Worm (Caenorhabditis elegans) whole organism, late embryonic: ENCODE data around the gene C01G6.3.

ENCODE experiments used
- K02D7.2 ChIP-seq: sonication (generic microtip); optimal IDR thresholded peaks from 2 replicates; lab custom pipeline; 2017; ENCODE audit warnings: mild to moderate bottlenecking, missing genetic modification characterization, missing compliant biosample characterization
- T23F11.4 ChIP-seq: fragments of 200-800 bp; sonication (Bioruptor generic); optimal IDR thresholded peaks from 2 replicates; lab custom pipeline; 2018; ENCODE audit warnings: mild to moderate bottlenecking, missing genetic modification characterization, missing compliant biosample characterization
- ama-1 ChIP-seq: fragments of 150-350 bp; optimal IDR thresholded peaks from 2 replicates; lab custom pipeline; 2014
- ceh-14 ChIP-seq: sonication (generic microtip); optimal IDR thresholded peaks from 2 replicates; lab custom pipeline; 2016; ENCODE audit warnings: missing genotype, missing genetic modification characterization, missing compliant biosample characterization
- ceh-18 ChIP-seq: sonication (generic microtip); optimal IDR thresholded peaks from 2 replicates; lab custom pipeline; 2016; ENCODE audit warnings: missing genetic modification characterization, missing compliant biosample characterization
- ceh-2 ChIP-seq: sonication (generic microtip); optimal IDR thresholded peaks from 2 replicates; lab custom pipeline; 2016; ENCODE audit warnings: missing genotype, missing genetic modification characterization, missing compliant biosample characterization
- ceh-31 ChIP-seq: sonication (generic microtip); optimal IDR thresholded peaks from 2 replicates; lab custom pipeline; 2016; ENCODE audit warnings: missing genetic modification characterization, missing compliant biosample characterization
- ceh-6 ChIP-seq: fragments of 200-800 bp; sonication (Bioruptor generic); optimal IDR thresholded peaks from 2 replicates; lab custom pipeline; 2018; ENCODE audit warnings: mild to moderate bottlenecking, missing genetic modification characterization, missing compliant biosample characterization
- ceh-9 ChIP-seq: sonication (generic microtip); optimal IDR thresholded peaks from 2 replicates; lab custom pipeline; 2016; ENCODE audit warnings: mild to moderate bottlenecking, missing genetic modification characterization, inconsistent platforms, missing compliant biosample characterization
- dmd-4 ChIP-seq: sonication (generic microtip); optimal IDR thresholded peaks from 2 replicates; lab custom pipeline; 2016; ENCODE audit warnings: borderline replicate concordance, missing genetic modification characterization, missing compliant biosample characterization
- dve-1 ChIP-seq: sonication (generic microtip); optimal IDR thresholded peaks from 2 replicates; lab custom pipeline; 2017; ENCODE audit warnings: antibody characterized with exemption, mild to moderate bottlenecking, missing genetic modification characterization, missing compliant biosample characterization
- elt-2 ChIP-seq: sonication (generic microtip); optimal IDR thresholded peaks from 2 replicates; lab custom pipeline; 2016; ENCODE audit warnings: missing genetic modification reagents, missing genetic modification characterization, missing compliant biosample characterization
- elt-4 ChIP-seq: sonication (generic microtip); optimal IDR thresholded peaks from 2 replicates; lab custom pipeline; 2016; ENCODE audit warnings: missing genetic modification characterization, missing compliant biosample characterization
- ets-4 ChIP-seq: sonication (generic microtip); optimal IDR thresholded peaks from 2 replicates; lab custom pipeline; 2016; ENCODE audit warnings: missing genetic modification characterization, missing compliant biosample characterization
- eyg-1 ChIP-seq: sonication (generic microtip); optimal IDR thresholded peaks from 2 replicates; lab custom pipeline; 2016; ENCODE audit warnings: missing genotype, missing genetic modification characterization, missing compliant biosample characterization
- fax-1 ChIP-seq: sonication (generic microtip); optimal IDR thresholded peaks from 2 replicates; lab custom pipeline; 2016; ENCODE audit warnings: missing genotype, missing genetic modification characterization, missing compliant biosample characterization
- fkh-10 ChIP-seq: fragments of 150-350 bp; optimal IDR thresholded peaks from 2 replicates; lab custom pipeline; 2014; ENCODE audit warnings: missing biosample characterization, missing genetic modification reagents, missing genetic modification characterization
- gmeb-2 ChIP-seq: sonication (generic microtip); optimal IDR thresholded peaks from 2 replicates; lab custom pipeline; 2016; ENCODE audit warnings: missing genetic modification characterization, inconsistent platforms, missing compliant biosample characterization
- hlh-13 ChIP-seq: fragments of 200-800 bp; sonication (Bioruptor generic); optimal IDR thresholded peaks from 2 replicates; lab custom pipeline; 2018; ENCODE audit warnings: mild to moderate bottlenecking, missing genetic modification characterization, missing compliant biosample characterization
- hlh-15 ChIP-seq: sonication (generic microtip); optimal IDR thresholded peaks from 2 replicates; lab custom pipeline; 2016; ENCODE audit warnings: missing genetic modification characterization, missing compliant biosample characterization
- hlh-30 ChIP-seq: sonication (generic microtip); optimal IDR thresholded peaks from 2 replicates; lab custom pipeline; 2017; ENCODE audit warnings: antibody characterized with exemption, missing genetic modification characterization, missing compliant biosample characterization; ENCODE audit not compliant: insufficient read depth
- lim-6 ChIP-seq: sonication (generic microtip); optimal IDR thresholded peaks from 2 replicates; lab custom pipeline; 2016; ENCODE audit warnings: missing genetic modification characterization, missing compliant biosample characterization
- madf-2 ChIP-seq: sonication (generic microtip); optimal IDR thresholded peaks from 2 replicates; lab custom pipeline; 2017; ENCODE audit warnings: missing genetic modification characterization, missing compliant biosample characterization
- mec-3 ChIP-seq: sonication (generic microtip); optimal IDR thresholded peaks from 2 replicates; lab custom pipeline; 2016; ENCODE audit warnings: borderline replicate concordance, missing genetic modification characterization, missing compliant biosample characterization
- nfya-1 ChIP-seq: sonication (generic microtip); optimal IDR thresholded peaks from 2 replicates; lab custom pipeline; 2017; ENCODE audit warnings: missing genetic modification characterization, mild to moderate bottlenecking, missing compliant biosample characterization, antibody characterized with exemption, moderate library complexity
- odd-2 ChIP-seq: sonication (generic microtip); optimal IDR thresholded peaks from 2 replicates; lab custom pipeline; 2017; ENCODE audit warnings: antibody characterized with exemption, mild to moderate bottlenecking, missing genetic modification characterization, missing compliant biosample characterization
- pag-3 ChIP-seq: sonication (generic microtip); optimal IDR thresholded peaks from 2 replicates; lab custom pipeline; 2016; ENCODE audit warnings: missing compliant biosample characterization, missing genetic modification characterization, borderline replicate concordance
- pat-9 ChIP-seq: fragments of 200-800 bp; sonication (Bioruptor generic); optimal IDR thresholded peaks from 2 replicates; lab custom pipeline; 2018; ENCODE audit warnings: mild to moderate bottlenecking, missing genetic modification characterization, moderate library complexity, missing compliant biosample characterization
- pha-2 ChIP-seq: sonication (generic microtip); optimal IDR thresholded peaks from 2 replicates; lab custom pipeline; 2017; ENCODE audit warnings: mild to moderate bottlenecking, missing genetic modification characterization, missing compliant biosample characterization
- pha-4 ChIP-seq: fragments of 150-350 bp; optimal IDR thresholded peaks from 2 replicates; lab custom pipeline; 2018; ENCODE audit warnings: missing biosample characterization, missing genetic modification reagents, missing genetic modification characterization
- rnt-1 ChIP-seq: sonication (generic microtip); optimal IDR thresholded peaks from 2 replicates; lab custom pipeline; 2016; ENCODE audit warnings: missing genetic modification characterization, missing compliant biosample characterization
- sdc-2 ChIP-seq: sonication (generic microtip); optimal IDR thresholded peaks from 2 replicates; lab custom pipeline; 2016; ENCODE audit warnings: missing genotype, missing genetic modification characterization, missing compliant biosample characterization
- tbx-2 ChIP-seq: sonication (generic microtip); optimal IDR thresholded peaks from 2 replicates; lab custom pipeline; 2016; ENCODE audit warnings: missing genetic modification characterization, missing compliant biosample characterization
- tbx-7 ChIP-seq: sonication (generic microtip); optimal IDR thresholded peaks from 2 replicates; lab custom pipeline; 2016; ENCODE audit warnings: missing genotype, missing genetic modification characterization, missing compliant biosample characterization
- ttx-3 ChIP-seq: sonication (generic microtip); optimal IDR thresholded peaks from 2 replicates; lab custom pipeline; 2016; ENCODE audit warnings: missing genetic modification reagents, missing genetic modification characterization, missing compliant biosample characterization
- unc-42 ChIP-seq: sonication (generic microtip); optimal IDR thresholded peaks from 2 replicates; lab custom pipeline; 2016; ENCODE audit warnings: missing genotype, missing genetic modification characterization, missing compliant biosample characterization

The C01G6.3 gene

DNA sequence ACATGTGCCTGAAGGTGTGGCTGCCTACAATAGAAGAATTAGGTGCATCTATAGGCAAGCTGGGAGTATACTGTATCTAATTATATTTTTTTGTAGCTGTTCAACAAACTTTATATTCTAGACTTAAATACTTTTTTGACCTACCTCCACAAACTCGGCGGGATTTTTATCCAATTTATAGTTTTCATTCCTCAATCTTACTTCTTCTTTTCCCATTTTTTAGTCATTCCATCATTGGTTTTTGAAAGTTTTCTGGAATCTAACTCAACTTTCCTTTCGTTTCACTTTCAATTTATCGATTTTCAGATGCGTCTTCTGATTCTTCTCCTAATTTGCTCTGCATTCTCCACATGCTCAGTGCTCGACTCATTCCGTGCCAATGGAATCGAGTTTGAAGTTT is at the start of gene C01G6.3:
Gene C01G6.3, plus strand, starts transcription at position 301 of the 400 bp plus-strand sequence.
- TF ChIP-seq T23F11.4 (GFP tag; lab: Kevin White, UChicago) (no peak), ceh-6 (GFP tag; lab: Kevin White, UChicago) (no peak), pha-4 (tag; lab: Kevin White, UChicago) (no peak), pag-3 (tag; lab: Kevin White, UChicago) (no peak), sdc-2 (tag; lab: Kevin White, UChicago) (no peak), nfya-1 (no peak), mec-3 (tag; lab: Kevin White, UChicago) (no peak), rnt-1 (no peak), lim-6 (tag; lab: Kevin White, UChicago) (no peak), K02D7.2 (no peak), pha-2 (no peak), odd-2 (tag; lab: Kevin White, UChicago) (no peak), fkh-10 (GFP tag; lab: Kevin White, UChicago) (no peak), fax-1 (tag; lab: Kevin White, UChicago) (no peak)

DNA sequence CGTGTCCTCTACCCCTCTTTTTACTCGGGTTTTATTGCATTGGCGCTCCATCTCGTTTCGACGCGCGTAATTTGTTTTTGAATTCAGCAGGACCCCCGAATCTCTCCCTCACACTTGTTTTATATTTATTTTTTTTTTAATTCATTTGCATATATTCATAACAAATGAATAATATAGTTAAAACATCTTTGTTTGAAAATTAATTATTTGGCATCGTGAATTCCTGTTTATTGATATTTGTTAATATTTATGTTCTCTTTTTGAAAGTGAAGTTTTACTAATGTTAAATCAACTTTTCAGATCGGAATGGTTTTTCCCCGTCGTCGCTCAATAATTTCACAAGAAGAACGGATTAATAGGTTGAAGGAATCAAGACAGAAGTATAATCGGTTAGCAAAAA is 46.7 kb upstream of the C01G6.3 start, which contains the start of gene ZK1067.3:
Gene ZK1067.3, plus strand, starts transcription at position 301 of the 400 bp plus-strand sequence.
- no peak for TF ChIP-seq gmeb-2 (tag; lab: Kevin White, UChicago)
- TF ChIP-seq dve-1 (tag; lab: Kevin White, UChicago) = no peak
- no peak for TF ChIP-seq odd-2 (tag; lab: Kevin White, UChicago)
- no peak for TF ChIP-seq eyg-1
- no peak for TF ChIP-seq hlh-15 (tag; lab: Kevin White, UChicago)
- no peak for TF ChIP-seq ets-4 (tag; lab: Kevin White, UChicago)
- TF ChIP-seq elt-4 (tag; lab: Kevin White, UChicago) = no peak
- TF ChIP-seq dmd-4 = no peak
- TF ChIP-seq ceh-14 (tag; lab: Kevin White, UChicago) = no peak
- no peak for TF ChIP-seq K02D7.2
- TF ChIP-seq madf-2 (tag; lab: Kevin White, UChicago) = no peak
- no peak for TF ChIP-seq ama-1 (lab: Kevin White, UChicago)
- TF ChIP-seq T23F11.4 (GFP tag; lab: Kevin White, UChicago) = no peak
- no peak for TF ChIP-seq tbx-7
- TF ChIP-seq tbx-2 = no peak
- TF ChIP-seq, all 69 proteins: peak for 0

DNA sequence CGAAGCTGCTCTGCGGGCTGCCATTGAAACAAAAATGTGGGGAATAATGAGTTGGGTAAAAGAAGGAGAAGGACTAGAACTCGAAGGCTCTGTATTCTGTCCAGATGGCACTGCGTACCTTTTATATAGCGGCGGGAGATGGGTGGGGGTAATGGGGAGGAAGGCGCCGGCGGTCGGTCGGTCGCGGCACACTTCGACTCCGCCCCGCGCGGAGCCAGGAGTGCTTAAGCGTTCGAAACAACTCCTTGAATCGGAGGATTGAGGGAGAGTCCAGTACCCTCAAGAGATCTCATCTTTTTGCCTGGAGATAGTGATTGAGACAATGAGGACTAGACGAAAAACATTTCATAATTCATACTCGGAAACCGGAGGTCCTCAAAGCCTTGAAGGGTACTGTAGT is 42.6 kb upstream of the C01G6.3 start, which contains the start of gene abu-14:
Gene abu-14, minus strand, starts transcription at position 81 of the 400 bp plus-strand sequence.
- no peak for TF ChIP-seq pat-9 (tag; lab: Kevin White, UChicago)
- TF ChIP-seq ttx-3 (tag; lab: Kevin White, UChicago) = no peak
- TF ChIP-seq eyg-1 = no peak
- TF ChIP-seq hlh-13 (GFP tag; lab: Kevin White, UChicago) = no peak
- no peak for TF ChIP-seq ceh-2 (tag; lab: Kevin White, UChicago)
- no peak for TF ChIP-seq dve-1 (tag; lab: Kevin White, UChicago)
- no peak for TF ChIP-seq unc-42 (tag; lab: Kevin White, UChicago)
- TF ChIP-seq ets-4 (tag; lab: Kevin White, UChicago) = no peak
- TF ChIP-seq fkh-10 (GFP tag; lab: Kevin White, UChicago) = no peak
- TF ChIP-seq hlh-15 (tag; lab: Kevin White, UChicago) = no peak
- no peak for TF ChIP-seq elt-4 (tag; lab: Kevin White, UChicago)
- no peak for TF ChIP-seq ceh-18

ce11 chrII:9231240-9231639 is 38.4 kb upstream of the C01G6.3 start, which contains the start of gene gst-13:
gst-13 (plus strand) TSS chrII:9231457.
- TF ChIP-seq elt-2 (tag; lab: Kevin White, UChicago) = peak; percentile 68
- TF ChIP-seq rnt-1 = no peak
- no peak for TF ChIP-seq ceh-18

DNA sequence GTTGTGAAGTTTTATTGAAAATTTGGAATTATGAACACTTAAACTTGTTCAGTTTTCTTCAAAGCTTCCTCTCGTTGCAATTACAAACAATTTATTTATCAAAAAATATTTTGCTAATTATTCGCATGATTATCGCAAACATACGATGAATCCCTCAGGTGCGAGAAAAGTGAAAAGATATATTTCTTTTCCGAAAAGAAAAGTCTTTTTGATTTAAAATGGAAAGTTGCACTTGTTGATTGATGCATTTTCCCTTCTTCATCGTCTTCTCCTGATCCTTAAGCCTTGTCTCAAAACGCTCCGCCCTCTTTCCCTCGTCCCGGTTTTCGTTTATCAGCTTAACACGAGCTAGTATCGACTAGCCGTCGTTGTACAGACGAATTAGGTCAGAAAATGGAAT is 37.2 kb upstream of the C01G6.3 start:
- TF ChIP-seq madf-2 (tag; lab: Kevin White, UChicago) = no peak
- TF ChIP-seq ttx-3 (tag; lab: Kevin White, UChicago) = no peak
- no peak for TF ChIP-seq ceh-31 (tag; lab: Kevin White, UChicago)
- no peak for TF ChIP-seq dve-1 (tag; lab: Kevin White, UChicago)
- no peak for TF ChIP-seq ceh-9 (tag; lab: Kevin White, UChicago)
- no peak for TF ChIP-seq ceh-6 (GFP tag; lab: Kevin White, UChicago)
- TF ChIP-seq hlh-30 (tag; lab: Kevin White, UChicago) = no peak
